Fruit fly (Drosophila melanogaster) whole organism, embryonic: ENCODE measurements around the gene Fign.

Experiments used
- ATbp ChIP-seq: fragments of 200-800 bp; sonication (Bioruptor generic); optimal IDR thresholded peaks from 2 replicates; lab custom pipeline; 2017; ENCODE audit warnings: missing biosample characterization, mild to moderate bottlenecking, missing genetic modification characterization, missing genetic modification reagents
- CG10321 ChIP-seq: fragments of 200-800 bp; sonication (Bioruptor generic); IDR thresholded peaks from 2 replicates; pipeline ENCODE4 v1.3.6; 2022; ENCODE audit warnings: missing biosample characterization, missing genetic modification characterization
- CG10543 ChIP-seq: fragments of 200-800 bp; sonication (Bioruptor generic); optimal IDR thresholded peaks from 3 replicates; lab custom pipeline; 2017; ENCODE audit warnings: missing biosample characterization, mild to moderate bottlenecking, missing genetic modification characterization, moderate library complexity
- CG10979 ChIP-seq: fragments of 200-800 bp; sonication (Bioruptor generic); optimal IDR thresholded peaks from 2 replicates; lab custom pipeline; 2018; ENCODE audit warnings: missing biosample characterization, mild to moderate bottlenecking, missing genetic modification characterization, moderate library complexity
- CG13123 ChIP-seq: fragments of 200-800 bp; sonication (Bioruptor generic); optimal IDR thresholded peaks from 2 replicates; lab custom pipeline; 2016; ENCODE audit warnings: missing biosample characterization, missing genetic modification characterization
- CG15514 ChIP-seq: fragments of 200-800 bp; sonication (Bioruptor generic); optimal IDR thresholded peaks from 3 replicates; lab custom pipeline; 2017; ENCODE audit warnings: missing biosample characterization, missing genetic modification characterization, mild to moderate bottlenecking, moderate library complexity, missing genetic modification reagents
- CG1602 ChIP-seq: fragments of 200-800 bp; sonication (Bioruptor generic); optimal IDR thresholded peaks from 3 replicates; lab custom pipeline; 2016; ENCODE audit warnings: missing biosample characterization, missing genetic modification characterization
- CG17328 ChIP-seq: fragments of 200-800 bp; sonication (Bioruptor generic); IDR thresholded peaks from 2 replicates; pipeline ENCODE4 v1.3.6; 2022; ENCODE audit warnings: missing biosample characterization, missing genetic modification characterization
- CG17361 ChIP-seq: fragments of 200-800 bp; sonication (Bioruptor generic); IDR thresholded peaks from 3 replicates; pipeline ENCODE4 v1.3.6; 2022; ENCODE audit warnings: missing biosample characterization, missing genetic modification characterization
- CG17568 ChIP-seq: fragments of 200-800 bp; sonication (Bioruptor generic); optimal IDR thresholded peaks from 2 replicates; lab custom pipeline; 2018; ENCODE audit warnings: missing biosample characterization, mild to moderate bottlenecking, missing genetic modification characterization, moderate library complexity
- CG17829 ChIP-seq: fragments of 200-800 bp; optimal IDR thresholded peaks from 2 replicates; lab custom pipeline; 2019; ENCODE audit warnings: missing biosample characterization, mild to moderate bottlenecking, missing genetic modification characterization, moderate library complexity
- CG18011 ChIP-seq: fragments of 200-800 bp; sonication (Bioruptor generic); optimal IDR thresholded peaks from 2 replicates; lab custom pipeline; 2017; ENCODE audit warnings: missing biosample characterization, missing genetic modification characterization, mild to moderate bottlenecking, moderate library complexity, missing genotype
- CG1832 ChIP-seq: fragments of 200-800 bp; sonication (Bioruptor generic); optimal IDR thresholded peaks from 2 replicates; lab custom pipeline; 2017; ENCODE audit warnings: missing biosample characterization, mild to moderate bottlenecking, missing genetic modification characterization, inconsistent platforms
- CG2120 ChIP-seq: fragments of 200-800 bp; sonication (Bioruptor generic); optimal IDR thresholded peaks from 3 replicates; lab custom pipeline; 2016; ENCODE audit warnings: missing biosample characterization, missing genetic modification characterization
- CG2199 ChIP-seq: fragments of 200-800 bp; sonication (Bioruptor generic); IDR thresholded peaks from 3 replicates; pipeline ENCODE4 v1.3.6; 2022; ENCODE audit warnings: missing biosample characterization, missing genetic modification characterization
- CG3281 ChIP-seq: fragments of 200-800 bp; sonication (Bioruptor generic); optimal IDR thresholded peaks from 3 replicates; lab custom pipeline; 2017; ENCODE audit warnings: missing biosample characterization, mild to moderate bottlenecking, missing genetic modification characterization
- CG3847 ChIP-seq: fragments of 200-800 bp; sonication (Bioruptor generic); IDR thresholded peaks from 2 replicates; pipeline ENCODE4 v1.3.6; 2022; ENCODE audit warnings: missing biosample characterization, missing genetic modification characterization
- Gug ChIP-seq: fragments of 200-800 bp; sonication (Bioruptor generic); IDR thresholded peaks from 4 replicates; pipeline ENCODE4 v1.3.6; 2022; ENCODE audit warnings: missing biosample characterization, missing genetic modification characterization
- HmgD ChIP-seq: fragments of 200-800 bp; sonication (Bioruptor generic); optimal IDR thresholded peaks from 3 replicates; lab custom pipeline; 2016; ENCODE audit warnings: missing biosample characterization, missing genetic modification characterization
- Hr39 ChIP-seq: fragments of >200 bp; optimal IDR thresholded peaks from 2 replicates; lab custom pipeline; 2017
- Hr78 ChIP-seq, 2 experiments: fragments of 200-800 bp in 1 of 2; fragments of >200 bp in 1 of 2; sonication (Bioruptor generic) in 1 of 2; optimal IDR thresholded peaks; 2 replicates each; lab custom pipeline; 2017 to 2019; ENCODE audit warnings: missing biosample characterization in 2 of 2, missing genetic modification characterization in 2 of 2, mild to moderate bottlenecking in 1 of 2, moderate library complexity in 1 of 2
- Opbp ChIP-seq: fragments of 200-800 bp; sonication (Bioruptor generic); IDR thresholded peaks from 3 replicates; pipeline ENCODE4 v1.3.6; 2022; ENCODE audit warnings: missing biosample characterization, missing genetic modification characterization; ENCODE audit not compliant: partially characterized antibody
- Optix ChIP-seq: fragments of 200-800 bp; sonication (Bioruptor generic); IDR thresholded peaks from 3 replicates; pipeline ENCODE4 v1.3.6; 2022; ENCODE audit warnings: missing biosample characterization, missing genetic modification characterization
- Sox100B ChIP-seq: fragments of 200-800 bp; sonication (Bioruptor generic); optimal IDR thresholded peaks from 3 replicates; lab custom pipeline; 2018; ENCODE audit warnings: missing biosample characterization, mild to moderate bottlenecking, missing genetic modification characterization
- amos ChIP-seq: fragments of 200-800 bp; sonication (Bioruptor generic); IDR thresholded peaks from 2 replicates; pipeline ENCODE4 v1.3.6; 2022; ENCODE audit warnings: missing biosample characterization, missing genetic modification characterization; ENCODE audit not compliant: partially characterized antibody
- cato ChIP-seq: fragments of 200-800 bp; sonication (Bioruptor generic); optimal IDR thresholded peaks from 2 replicates; lab custom pipeline; 2016; ENCODE audit warnings: missing biosample characterization, missing genetic modification characterization, borderline replicate concordance
- cg ChIP-seq: fragments of 200-800 bp; sonication (Bioruptor generic); optimal IDR thresholded peaks from 3 replicates; lab custom pipeline; 2019; ENCODE audit warnings: missing biosample characterization, mild to moderate bottlenecking, missing genetic modification characterization, moderate library complexity
- ci ChIP-seq: fragments of 200-800 bp; sonication (Bioruptor generic); IDR thresholded peaks from 3 replicates; pipeline ENCODE4 v1.3.6; 2022; ENCODE audit warnings: missing biosample characterization, missing genetic modification characterization
- crol ChIP-seq: fragments of 200-800 bp; sonication (Bioruptor generic); IDR thresholded peaks from 2 replicates; pipeline ENCODE4 v1.3.6; 2022; ENCODE audit warnings: missing biosample characterization, missing genetic modification characterization
- gcm2 ChIP-seq: fragments of 200-800 bp; sonication (Bioruptor generic); optimal IDR thresholded peaks from 2 replicates; lab custom pipeline; 2016; ENCODE audit warnings: missing biosample characterization, missing genetic modification characterization
- ham ChIP-seq: fragments of 200-800 bp; sonication (Bioruptor generic); IDR thresholded peaks from 2 replicates; pipeline ENCODE4 v1.3.6; 2022; ENCODE audit warnings: missing biosample characterization, missing genetic modification characterization
- kni ChIP-seq: fragments of 200-800 bp; sonication (Bioruptor generic); optimal IDR thresholded peaks from 3 replicates; lab custom pipeline; 2017; ENCODE audit warnings: mild to moderate bottlenecking, missing biosample characterization, missing genetic modification reagents, missing genetic modification characterization
- knrl ChIP-seq: fragments of 200-800 bp; sonication (Bioruptor generic); IDR thresholded peaks from 3 replicates; pipeline ENCODE4 v1.3.6; 2022; ENCODE audit warnings: missing biosample characterization, missing genetic modification characterization; ENCODE audit not compliant: partially characterized antibody
- lab ChIP-seq: fragments of 200-800 bp; sonication (Bioruptor generic); optimal IDR thresholded peaks from 3 replicates; lab custom pipeline; 2017; ENCODE audit warnings: missing biosample characterization, missing genetic modification characterization, mild to moderate bottlenecking, moderate library complexity, missing genetic modification reagents
- lbe ChIP-seq: fragments of 200-800 bp; sonication (Bioruptor generic); optimal IDR thresholded peaks from 2 replicates; lab custom pipeline; 2016; ENCODE audit warnings: missing biosample characterization, mild to moderate bottlenecking, missing genetic modification characterization
- nom ChIP-seq: fragments of 200-800 bp; sonication (Bioruptor generic); optimal IDR thresholded peaks from 2 replicates; lab custom pipeline; 2017; ENCODE audit warnings: missing biosample characterization, missing genetic modification characterization, mild to moderate bottlenecking, moderate library complexity, missing genetic modification reagents
- pan ChIP-seq, 4 experiments: fragments of >200 bp in 3 of 4; fragments of 200-800 bp in 1 of 4; sonication (Bioruptor generic) in 1 of 4; optimal IDR thresholded peaks in 3 of 4; IDR thresholded peaks in 1 of 4; 2 replicates each; pipeline versions ENCODE4 v1.3.6 to Lab custom; 2017 to 2022; ENCODE audit warnings: missing biosample characterization in 2 of 4, missing genetic modification characterization in 2 of 4, mixed read lengths in 1 of 4
- rib ChIP-seq: fragments of 200-800 bp; sonication (Bioruptor generic); IDR thresholded peaks from 2 replicates; pipeline ENCODE4 v1.3.6; 2022; ENCODE audit warnings: missing biosample characterization, missing genetic modification characterization
- run ChIP-seq: fragments of 200-800 bp; sonication (Bioruptor generic); optimal IDR thresholded peaks from 3 replicates; lab custom pipeline; 2018; ENCODE audit warnings: missing biosample characterization, mild to moderate bottlenecking, missing genetic modification characterization
- so ChIP-seq: fragments of 200-800 bp; sonication (Bioruptor generic); IDR thresholded peaks from 3 replicates; pipeline ENCODE4 v1.3.6; 2022; ENCODE audit warnings: missing biosample characterization, missing genetic modification characterization
- sr ChIP-seq: fragments of 200-800 bp; sonication (Bioruptor generic); IDR thresholded peaks from 3 replicates; pipeline ENCODE4 v1.3.6; 2022; ENCODE audit warnings: missing biosample characterization, missing genetic modification characterization
- ssp ChIP-seq: fragments of 200-800 bp; sonication (Bioruptor generic); IDR thresholded peaks from 2 replicates; pipeline ENCODE4 v1.3.6; 2022; ENCODE audit warnings: missing biosample characterization, missing genetic modification characterization
- sug ChIP-seq: fragments of 200-800 bp; optimal IDR thresholded peaks from 2 replicates; lab custom pipeline; 2019; ENCODE audit warnings: missing biosample characterization, mild to moderate bottlenecking, missing genetic modification characterization, moderate library complexity
- trh ChIP-seq: fragments of 200-800 bp; sonication (Bioruptor generic); optimal IDR thresholded peaks from 2 replicates; lab custom pipeline; 2016; ENCODE audit warnings: missing biosample characterization, missing genetic modification characterization
- unc-4 ChIP-seq: fragments of 200-800 bp; sonication (Bioruptor generic); IDR thresholded peaks from 2 replicates; pipeline ENCODE4 v1.3.6; 2022; ENCODE audit warnings: missing biosample characterization, missing genetic modification characterization; ENCODE audit not compliant: partially characterized antibody
- wek ChIP-seq: fragments of 200-800 bp; sonication (Bioruptor generic); optimal IDR thresholded peaks from 3 replicates; lab custom pipeline; 2018; ENCODE audit warnings: missing biosample characterization, mild to moderate bottlenecking, missing genetic modification characterization, moderate library complexity
- z ChIP-seq: fragments of 200-800 bp; sonication (Bioruptor generic); IDR thresholded peaks from 3 replicates; pipeline ENCODE4 v1.3.6; 2022; ENCODE audit warnings: missing biosample characterization, missing genetic modification characterization

Fign gene

DNA sequence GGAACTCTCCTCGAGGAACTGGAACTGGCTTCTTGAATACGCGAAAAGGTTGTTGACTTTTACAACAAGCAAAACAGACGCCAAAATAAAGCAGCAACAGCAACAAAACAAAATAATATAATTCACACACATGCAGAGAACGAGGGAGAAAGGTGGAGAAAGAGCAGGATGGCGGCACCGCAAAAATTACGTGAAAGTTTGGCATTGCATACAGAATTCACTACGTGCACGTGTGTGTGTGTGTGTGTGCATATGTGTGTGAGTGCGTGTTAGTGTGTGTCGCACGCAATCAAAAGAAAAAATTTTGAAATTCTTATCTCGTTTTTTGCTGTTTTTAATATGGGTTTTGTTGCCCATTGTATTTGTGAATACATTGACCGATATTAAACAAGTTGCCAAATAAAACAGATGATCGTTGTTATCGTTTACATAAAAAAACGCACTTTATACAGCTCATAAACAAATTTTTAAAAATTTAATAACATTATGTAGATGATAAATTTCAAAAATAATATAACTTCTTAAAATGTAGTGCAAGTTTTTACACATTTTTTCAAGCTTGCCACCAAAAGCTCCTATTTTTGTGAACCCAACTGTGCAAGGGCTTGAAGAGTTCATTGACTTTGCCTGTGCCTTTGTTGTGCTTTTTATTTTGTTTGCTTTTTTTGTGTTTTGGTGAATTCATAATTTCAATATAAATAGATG, 21.7 kb upstream of the Fign start (continued):
- TF ChIP-seq CG18011 (GFP tag; lab: Kevin White, UChicago): no peak
- peak; percentile 65 for TF ChIP-seq lbe (GFP tag; lab: Kevin White, UChicago)
- no peak for TF ChIP-seq CG15514 (GFP tag; lab: Kevin White, UChicago)
- no peak for TF ChIP-seq Gug (GFP tag; lab: Robert Waterston, UW)
- no peak for TF ChIP-seq CG3847 (GFP tag; lab: Robert Waterston, UW)
- no peak for TF ChIP-seq gcm2
- TF ChIP-seq Hr39 (lab: Kevin White, UChicago): no peak
- TF ChIP-seq ham (GFP tag; lab: Robert Waterston, UW): no peak
- TF ChIP-seq cato (GFP tag; lab: Kevin White, UChicago): no peak
- TF ChIP-seq unc-4 (GFP tag; lab: Robert Waterston, UW): no peak
- no peak for TF ChIP-seq CG13123
- TF ChIP-seq CG3281: no peak
- no peak for TF ChIP-seq run (tag; lab: Kevin White, UChicago)
- TF ChIP-seq lab (GFP tag; lab: Kevin White, UChicago): no peak
- no peak for TF ChIP-seq CG17568 (GFP tag; lab: Kevin White, UChicago)
- no peak for TF ChIP-seq CG1602
- TF ChIP-seq CG10979 (tag; lab: Kevin White, UChicago): peak; percentile 22
- TF ChIP-seq crol (GFP tag; lab: Robert Waterston, UW): no peak
- TF ChIP-seq, all 482 proteins: peak for 54

DNA sequence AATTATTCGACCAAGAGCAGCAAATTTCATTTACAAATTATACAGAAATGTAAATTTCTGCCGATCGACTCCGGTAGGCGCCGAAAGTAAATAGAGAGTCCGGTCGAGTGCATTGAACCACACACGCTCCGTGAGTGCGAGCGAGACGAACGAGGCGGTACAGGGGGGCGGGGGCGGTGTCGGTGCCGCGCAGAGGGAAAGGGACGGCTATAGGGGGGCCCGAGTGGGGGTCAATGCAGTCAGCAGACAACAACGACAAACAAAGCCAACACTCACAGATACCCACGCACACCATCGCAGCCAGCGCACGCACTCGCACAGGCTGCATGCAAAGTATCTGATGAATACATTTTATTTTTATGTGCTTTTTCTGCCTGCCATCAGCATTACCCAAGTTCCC, 19.7 kb upstream of the Fign start:
- no peak for TF ChIP-seq pan (optimal IDR thresholded peaks at IDR 0.05; lab: Kevin White, UChicago)
- TF ChIP-seq pan (GFP tag; optimal IDR thresholded peaks at IDR 0.05 in 1 of 2, IDR thresholded peaks at IDR 0.05 in 1 of 2): peak in 1 of 2 experiments; percentile 49
- TF ChIP-seq Opbp: 0 out of 3 replicates have a peak, but pooled peaks have one; percentile 36
- TF ChIP-seq CG17328 (GFP tag; lab: Robert Waterston, UW): peak; percentile 20; the same call in 1 of the 2 replicates
- TF ChIP-seq sug (tag; lab: Kevin White, UChicago): peak; percentile 55
- no peak for TF ChIP-seq trh (GFP tag; lab: Kevin White, UChicago)
- peak; percentile 75 for TF ChIP-seq CG1832 (GFP tag; lab: Kevin White, UChicago)
- TF ChIP-seq z (GFP tag; lab: Robert Waterston, UW): peak; percentile 83
- TF ChIP-seq so (GFP tag; lab: Robert Waterston, UW): 0 out of 3 replicates have a peak, but pooled peaks have one; percentile 26
- 0 out of 2 replicates have a peak, but pooled peaks have one; percentile 28 for TF ChIP-seq rib (GFP tag; lab: Robert Waterston, UW)
- no peak for TF ChIP-seq CG2120 (GFP tag; lab: Kevin White, UChicago)
- TF ChIP-seq ATbp (GFP tag; lab: Kevin White, UChicago): peak; percentile 21
- TF ChIP-seq CG17829 (tag; lab: Kevin White, UChicago): no peak
- TF ChIP-seq Optix (GFP tag; lab: Robert Waterston, UW): 0 out of 3 replicates have a peak, but pooled peaks have one; percentile 38
- TF ChIP-seq CG10543: peak; percentile 16
- TF ChIP-seq nom (GFP tag; lab: Kevin White, UChicago): peak; percentile 31
- TF ChIP-seq Sox100B (GFP tag; lab: Kevin White, UChicago): no peak
- TF ChIP-seq Hr78 (GFP tag; optimal IDR thresholded peaks at IDR 0.05; lab: Kevin White, UChicago): peak in 1 of 2 experiments; percentile 96
- peak; percentile 74 for TF ChIP-seq cg
- peak; percentile 87 for TF ChIP-seq sr (GFP tag; lab: Robert Waterston, UW)
- TF ChIP-seq amos (GFP tag; lab: Robert Waterston, UW): no peak
- peak; percentile 91 for TF ChIP-seq CG10321 (GFP tag; lab: Robert Waterston, UW)
- TF ChIP-seq knrl (GFP tag; lab: Robert Waterston, UW): 0 out of 3 replicates have a peak, but pooled peaks have one; percentile 7
- no peak for TF ChIP-seq ssp (GFP tag; lab: Robert Waterston, UW)
- no peak; the same call in 2 of the 3 replicates for TF ChIP-seq CG17361 (GFP tag; lab: Robert Waterston, UW)
- TF ChIP-seq ci: peak; percentile 57; the same call in 2 of the 3 replicates
- no peak for TF ChIP-seq HmgD
- peak; percentile 0 for TF ChIP-seq wek (GFP tag; lab: Kevin White, UChicago)
- peak; percentile 75 for TF ChIP-seq kni
- 0 out of 3 replicates have a peak, but pooled peaks have one; percentile 19 for TF ChIP-seq CG2199 (GFP tag; lab: Robert Waterston, UW)
